Fruit fly (Drosophila melanogaster) whole organism, adult: ENCODE measurements around the gene CG33287.

ENCODE experiments used
- CG11617 ChIP-seq: fragments of 200-800 bp; sonication (Bioruptor generic); optimal IDR thresholded peaks from 2 replicates; lab custom pipeline; 2017; ENCODE audit warnings: mild to moderate bottlenecking, missing biosample characterization, missing genetic modification reagents, missing genetic modification characterization
- CG14711 ChIP-seq: fragments of 200-800 bp; sonication (Bioruptor generic); optimal IDR thresholded peaks from 2 replicates; lab custom pipeline; 2018; ENCODE audit warnings: missing biosample characterization, mild to moderate bottlenecking, missing genetic modification characterization, moderate library complexity
- CG1620 ChIP-seq: fragments of 200-800 bp; sonication (Bioruptor generic); optimal IDR thresholded peaks from 2 replicates; lab custom pipeline; 2016; ENCODE audit warnings: missing biosample characterization, missing genetic modification characterization
- Mnt ChIP-seq: fragments of 200-800 bp; sonication (Bioruptor generic); optimal IDR thresholded peaks from 2 replicates; lab custom pipeline; 2016; ENCODE audit warnings: missing biosample characterization, mild to moderate bottlenecking, missing genetic modification characterization
- cic ChIP-seq: fragments of 200-800 bp; sonication (Bioruptor generic); optimal IDR thresholded peaks from 2 replicates; lab custom pipeline; 2017; ENCODE audit warnings: missing biosample characterization, mild to moderate bottlenecking, missing genetic modification characterization, moderate library complexity
- ovo ChIP-seq: fragments of 200-800 bp; sonication (Bioruptor generic); optimal IDR thresholded peaks from 2 replicates; lab custom pipeline; 2016; ENCODE audit warnings: missing biosample characterization, missing genetic modification characterization
- tj ChIP-seq: fragments of 200-800 bp; sonication (Bioruptor generic); optimal IDR thresholded peaks from 3 replicates; lab custom pipeline; 2017; ENCODE audit warnings: missing biosample characterization, mild to moderate bottlenecking, missing genetic modification characterization, moderate library complexity

DNA sequence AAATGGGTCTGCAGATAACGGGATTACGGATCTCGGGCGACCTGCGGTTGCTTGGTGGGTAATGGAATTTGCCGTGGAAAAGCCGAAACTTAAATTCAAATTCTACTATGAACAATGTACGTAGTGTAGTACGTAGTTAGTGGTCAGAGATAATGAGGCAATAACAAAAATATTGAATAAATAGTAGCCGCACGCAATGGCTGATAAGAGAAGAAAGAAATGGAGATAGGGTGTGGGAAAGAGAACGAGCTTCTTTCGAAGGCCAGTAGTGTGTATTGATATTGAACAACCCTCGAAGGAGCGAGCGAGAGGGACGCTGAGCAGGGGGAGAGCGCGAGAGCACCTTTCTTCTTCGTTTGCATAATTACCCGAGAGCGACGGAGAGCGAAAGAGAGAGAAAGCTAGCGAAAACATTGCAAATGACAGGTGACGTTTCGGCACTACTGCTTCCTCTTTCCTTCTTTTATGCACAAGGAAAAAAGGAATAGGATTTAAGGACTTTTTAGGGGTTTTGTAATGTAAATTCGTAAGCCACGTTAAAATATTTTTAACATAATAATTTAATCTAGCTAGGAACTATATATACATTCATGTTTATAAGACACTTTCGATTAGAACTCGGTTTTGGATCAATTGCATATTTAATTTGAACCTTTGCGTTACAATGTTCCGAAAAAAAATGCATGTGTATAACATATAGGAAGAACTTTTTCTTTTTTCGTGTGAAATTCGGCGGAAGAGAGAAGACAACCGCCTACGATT lies 40.6 kb upstream of the CG33287 start:
- TF ChIP-seq Mnt: no peak
- TF ChIP-seq CG1620 (GFP tag; lab: Kevin White, UChicago): no peak
- peak; percentile 0 for TF ChIP-seq cic (GFP tag; lab: Kevin White, UChicago)
- peak; percentile 31 for TF ChIP-seq tj (GFP tag; lab: Kevin White, UChicago)
- TF ChIP-seq ovo (GFP tag; lab: Kevin White, UChicago): no peak
- no peak for TF ChIP-seq CG11617
- TF ChIP-seq CG14711 (tag; lab: Kevin White, UChicago): peak; percentile 32
